Fruit fly (Drosophila melanogaster): ENCODE results near the gene Rpt3.

DNA sequence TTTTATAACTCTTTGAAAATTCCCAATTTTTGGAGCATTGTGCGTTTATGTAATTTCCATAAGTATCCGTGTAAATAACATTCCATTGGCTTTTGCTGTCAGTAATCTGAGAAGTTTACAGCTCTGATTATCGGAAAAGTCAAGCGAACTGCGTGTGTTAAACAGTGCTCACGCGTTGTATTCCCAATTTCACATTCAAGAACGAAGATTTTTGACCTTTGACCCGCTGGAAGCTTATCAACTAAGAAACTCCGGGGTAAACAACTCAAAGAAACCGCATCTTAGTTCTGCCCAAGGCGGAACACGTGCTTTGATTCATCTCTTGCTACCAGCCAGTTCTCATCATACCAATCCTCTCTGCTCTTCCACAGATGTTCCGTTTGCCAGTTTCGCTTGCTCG is 15.2 kb upstream of the Rpt3 start:
- TF ChIP-seq CG32121 (GFP tag; IDR thresholded peaks at IDR 0.05) (no peak), fd96Ca (GFP tag; IDR thresholded peaks at IDR 0.05) (no peak), CG15710 (tag; optimal IDR thresholded peaks at IDR 0.05) (no peak), CG9948 (tag; optimal IDR thresholded peaks at IDR 0.05) (no peak)

Data from whole organism, pupa.